Worm (Caenorhabditis elegans) whole organism, mixed stage, embryonic: ENCODE results near the gene C17C3.6.

ENCODE experiments used
- lsy-2 ChIP-seq: fragments of 150-350 bp; optimal IDR thresholded peaks from 2 replicates; lab custom pipeline; 2014; ENCODE audit warnings: missing biosample characterization, missing genetic modification characterization
- mep-1 ChIP-seq: fragments of 150-350 bp; optimal IDR thresholded peaks from 2 replicates; lab custom pipeline; 2017; ENCODE audit warnings: missing biosample characterization, missing genetic modification reagents, missing genetic modification characterization, inconsistent platforms
- nhr-237 ChIP-seq: fragments of 150-350 bp; optimal IDR thresholded peaks from 2 replicates; lab custom pipeline; 2014; ENCODE audit warnings: missing biosample characterization, missing genetic modification characterization
- sptf-1 ChIP-seq: sonication (generic microtip); optimal IDR thresholded peaks from 2 replicates; lab custom pipeline; 2017; ENCODE audit warnings: mild to moderate bottlenecking, missing genetic modification characterization, moderate library complexity, missing compliant biosample characterization

DNA sequence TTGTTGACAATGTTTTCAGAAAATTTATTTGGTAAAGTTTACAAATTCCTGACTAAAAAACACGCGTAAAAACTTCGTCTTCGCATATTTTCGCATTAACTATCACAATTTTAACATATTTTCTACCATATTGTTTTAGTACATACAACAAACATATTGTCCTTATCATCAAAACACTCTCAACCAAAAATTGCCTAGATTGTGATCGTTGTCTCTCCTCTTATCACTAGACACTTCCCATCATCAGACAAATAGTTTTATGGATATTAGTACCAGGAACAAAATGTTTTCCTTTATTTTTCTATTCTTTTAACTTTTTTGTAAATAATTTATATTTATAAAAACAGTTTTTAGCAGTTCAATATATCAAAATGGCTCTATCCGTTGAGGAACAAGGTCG lies 11.5 kb downstream of the C17C3.6 start, which contains the start of gene C17C3.3:
- TF ChIP-seq lsy-2: no peak
- no peak for TF ChIP-seq nhr-237 (tag; lab: Kevin White, UChicago)
- no peak for TF ChIP-seq sptf-1 (tag; lab: Kevin White, UChicago)
- TF ChIP-seq mep-1 (tag; lab: Kevin White, UChicago): no peak
